Worm (Caenorhabditis elegans): Measurements from ENCODE around the gene srlf-11.

srlf-11 gene

ce11 chrIV:10916134-10916533, 30.3 kb upstream of the srlf-11 start:
- TF ChIP-seq daf-12 (tag; optimal IDR thresholded peaks at IDR 0.05) = no peak
- TF ChIP-seq elt-1 (tag; optimal IDR thresholded peaks at IDR 0.05) = peak; percentile 91
- TF ChIP-seq tbx-2 (tag; optimal IDR thresholded peaks at IDR 0.05) = no peak
- no peak for TF ChIP-seq ceh-82 (tag; optimal IDR thresholded peaks at IDR 0.05)
- TF ChIP-seq nhr-23 (tag; optimal IDR thresholded peaks at IDR 0.05) = peak; percentile 60
- TF ChIP-seq nhr-25 (tag; optimal IDR thresholded peaks at IDR 0.05) = peak; percentile 47

- TF ChIP-seq pqm-1 (tag; optimal IDR thresholded peaks at IDR 0.05) = peak; percentile 5
- TF ChIP-seq unc-39 (tag; optimal IDR thresholded peaks at IDR 0.05) = no peak
Measured at ce11 chrIV:10915388-10915787, 29.6 kb upstream of the srlf-11 start, which contains the start of gene ZK593.3. ZK593.3 (plus strand) TSS chrIV:10915688.

ce11 chrIV:10913081-10913480, 27.3 kb upstream of the srlf-11 start, which contains the start of gene ZK593.2:
ZK593.2 (plus strand) TSS chrIV:10913381.
- peak; percentile 40 for TF ChIP-seq elt-2 (tag; optimal IDR thresholded peaks at IDR 0.05)
- TF ChIP-seq skn-1 (tag; optimal IDR thresholded peaks at IDR 0.05) = no peak

- TF ChIP-seq aly-2 (tag; optimal IDR thresholded peaks at IDR 0.05) (no peak), egl-27 (tag; optimal IDR thresholded peaks at IDR 0.05) (no peak), pqm-1 (tag; optimal IDR thresholded peaks at IDR 0.05) (peak; percentile 67), unc-62 (GFP tag; optimal IDR thresholded peaks at IDR 0.05) (no peak), nhr-28 (tag; optimal IDR thresholded peaks at IDR 0.05) (no peak), skn-1 (tag; optimal IDR thresholded peaks at IDR 0.05) (no peak), fos-1 (tag; optimal IDR thresholded peaks at IDR 0.05) (no peak), elt-1 (tag; optimal IDR thresholded peaks at IDR 0.05) (no peak), elt-3 (tag; optimal IDR thresholded peaks at IDR 0.05) (no peak), ztf-11 (tag; optimal IDR thresholded peaks at IDR 0.05) (no peak), nfya-1 (tag; optimal IDR thresholded peaks at IDR 0.05; ENCODE audit: insufficient read depth) (no peak), fkh-10 (GFP tag; optimal IDR thresholded peaks at IDR 0.05) (no peak), daf-12 (tag; optimal IDR thresholded peaks at IDR 0.05) (no peak), jun-1 (tag; optimal IDR thresholded peaks at IDR 0.05) (no peak), nhr-67 (tag; optimal IDR thresholded peaks at IDR 0.05) (no peak), R02D3.7 (tag; optimal IDR thresholded peaks at IDR 0.05) (no peak), elt-2 (tag; optimal IDR thresholded peaks at IDR 0.05) (peak; percentile 79)
Measured at ce11 chrIV:10909708-10910107, 23.9 kb upstream of the srlf-11 start, which contains the start of gene pyk-2. pyk-2 (plus strand) TSS chrIV:10909913.

ce11 chrIV:10909206-10909605, 23.4 kb upstream of the srlf-11 start, which contains the start of gene ZK596.2:
ZK596.2 (minus strand) TSS chrIV:10909306.
- no peak for TF ChIP-seq egl-5 (tag; optimal IDR thresholded peaks at IDR 0.05)
- TF ChIP-seq ZK546.5 (tag; optimal IDR thresholded peaks at IDR 0.05) = no peak
- TF ChIP-seq ceh-28 (tag; optimal IDR thresholded peaks at IDR 0.05) = no peak
- no peak for TF ChIP-seq lin-15B (tag; optimal IDR thresholded peaks at IDR 0.05)
- TF ChIP-seq unc-39 (tag; optimal IDR thresholded peaks at IDR 0.05) = no peak
- TF ChIP-seq nhr-77 (tag; optimal IDR thresholded peaks at IDR 0.05) = no peak
- TF ChIP-seq sea-2 (GFP tag; optimal IDR thresholded peaks at IDR 0.05) = no peak
- no peak for TF ChIP-seq snpc-4 (tag; optimal IDR thresholded peaks at IDR 0.05)
- TF ChIP-seq pha-4 (tag; optimal IDR thresholded peaks at IDR 0.05) = no peak
- no peak for TF ChIP-seq fkh-2 (tag; optimal IDR thresholded peaks at IDR 0.05)
- TF ChIP-seq ceh-9 (tag; optimal IDR thresholded peaks at IDR 0.05) = no peak
- TF ChIP-seq nhr-67 (tag; optimal IDR thresholded peaks at IDR 0.05) = no peak
- no peak for TF ChIP-seq R02D3.7 (tag; optimal IDR thresholded peaks at IDR 0.05)

- no peak for TF ChIP-seq ceh-16 (tag; optimal IDR thresholded peaks at IDR 0.05)
- no peak for TF ChIP-seq eor-1 (tag; optimal IDR thresholded peaks at IDR 0.05)
- TF ChIP-seq ZK546.5 (tag; optimal IDR thresholded peaks at IDR 0.05) = no peak
- no peak for TF ChIP-seq ceh-28 (tag; optimal IDR thresholded peaks at IDR 0.05)
- no peak for TF ChIP-seq mml-1 (tag; optimal IDR thresholded peaks at IDR 0.05)
- TF ChIP-seq pqm-1 (tag; optimal IDR thresholded peaks at IDR 0.05) = no peak
- TF ChIP-seq sea-2 (GFP tag; optimal IDR thresholded peaks at IDR 0.05) = no peak
- no peak for TF ChIP-seq nhr-67 (tag; optimal IDR thresholded peaks at IDR 0.05)
- no peak for TF ChIP-seq nhr-77 (tag; optimal IDR thresholded peaks at IDR 0.05)
- TF ChIP-seq ceh-82 (tag; optimal IDR thresholded peaks at IDR 0.05) = no peak
- no peak for TF ChIP-seq nhr-23 (tag; optimal IDR thresholded peaks at IDR 0.05)
Measured at ce11 chrIV:10904282-10904681, 18.5 kb upstream of the srlf-11 start, which contains the start of gene ZK596.3. ZK596.3 (minus strand) TSS chrIV:10904382.
